Worm (Caenorhabditis elegans) whole organism, midembryonic: ENCODE measurements around the gene prk-1.

ENCODE experiments used
- T22C8.4 ChIP-seq: fragments of 200-800 bp; sonication (Bioruptor generic); IDR thresholded peaks from 2 replicates; pipeline ENCODE4 v1.3.6; 2022; ENCODE audit warnings: missing genetic modification characterization, missing compliant biosample characterization
- cog-1 ChIP-seq: sonication (generic microtip); optimal IDR thresholded peaks from 2 replicates; lab custom pipeline; 2016; ENCODE audit warnings: missing genetic modification characterization, missing compliant biosample characterization
- flt-1 ChIP-seq: fragments of 200-800 bp; sonication (Bioruptor generic); IDR thresholded peaks from 2 replicates; pipeline ENCODE4 v1.3.6; 2022; ENCODE audit warnings: missing genetic modification characterization, missing compliant biosample characterization
- klf-2 ChIP-seq: fragments of 200-800 bp; sonication (Bioruptor generic); conservative IDR thresholded peaks from 2 replicates; pipeline ENCODE4 v1.3.6; 2022; ENCODE audit warnings: missing genetic modification reagents, missing genetic modification characterization, missing compliant biosample characterization
- med-1 ChIP-seq: sonication (generic microtip); optimal IDR thresholded peaks from 2 replicates; lab custom pipeline; 2017; ENCODE audit warnings: missing genetic modification characterization, mild to moderate bottlenecking, missing compliant biosample characterization, antibody characterized with exemption, missing genetic modification reagents; ENCODE audit not compliant: insufficient read depth
- ref-1 ChIP-seq: fragments of 200-800 bp; sonication (Bioruptor generic); conservative IDR thresholded peaks from 2 replicates; pipeline ENCODE4 v1.3.6; 2022; ENCODE audit warnings: missing genetic modification reagents, missing genetic modification characterization, missing compliant biosample characterization
- tab-1 ChIP-seq: fragments of 200-800 bp; sonication (Bioruptor generic); IDR thresholded peaks from 2 replicates; pipeline ENCODE4 v1.3.6; 2022; ENCODE audit warnings: missing genetic modification characterization, missing compliant biosample characterization
- ztf-23 ChIP-seq: fragments of 200-800 bp; sonication (Bioruptor generic); IDR thresholded peaks from 2 replicates; pipeline ENCODE4 v1.3.6; 2022; ENCODE audit warnings: missing genetic modification reagents, missing genetic modification characterization, missing compliant biosample characterization

DNA sequence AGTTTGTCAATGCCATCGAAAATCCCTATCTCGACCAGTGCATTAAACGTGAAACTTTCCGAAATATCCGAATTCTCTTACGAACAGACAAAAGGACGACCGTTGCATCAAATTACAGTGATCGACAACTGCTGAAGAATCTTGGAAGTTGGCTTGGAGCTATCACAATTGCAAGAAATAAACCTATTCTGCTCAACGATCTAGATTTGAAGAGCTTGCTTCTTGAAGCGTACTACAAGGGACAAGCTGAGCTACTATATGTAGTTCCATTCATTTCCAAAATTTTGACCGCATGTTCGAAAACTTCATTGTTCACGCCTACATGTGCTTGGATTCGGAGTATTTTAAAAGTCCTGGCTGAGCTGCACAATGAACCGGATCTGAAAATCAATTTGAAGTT is 36.0 kb upstream of the prk-1 start:
- TF ChIP-seq T22C8.4 (GFP tag; lab: Robert Waterston, UW) (no peak), flt-1 (GFP tag; lab: Robert Waterston, UW) (no peak), cog-1 (no peak), ref-1 (no peak), klf-2 (GFP tag; lab: Robert Waterston, UW) (no peak), ztf-23 (GFP tag; lab: Robert Waterston, UW) (no peak), med-1 (GFP tag; lab: Kevin White, UChicago) (no peak), tab-1 (GFP tag; lab: Robert Waterston, UW) (no peak)
